Worm (Caenorhabditis elegans): ENCODE measurements around the gene ztf-30.

DNA sequence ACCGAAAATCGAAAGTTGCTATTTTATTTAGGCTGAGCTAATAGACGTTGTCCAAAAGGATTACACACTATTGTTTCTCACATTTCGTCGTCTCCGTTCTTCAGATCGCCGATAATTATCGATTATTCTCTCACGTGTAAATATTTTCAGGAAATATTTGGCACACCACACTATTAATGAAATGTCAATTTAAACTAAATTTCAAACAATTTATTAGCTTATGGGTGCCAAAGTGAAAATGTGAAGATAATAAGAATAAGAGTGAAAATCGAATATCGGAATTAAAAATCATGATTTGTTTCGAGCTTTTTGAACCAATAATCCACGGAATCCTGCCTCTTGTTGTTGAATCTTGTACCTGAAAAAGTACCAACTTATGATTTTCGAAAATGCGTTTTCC, 18.9 kb upstream of the ztf-30 start, which contains the start of gene C06E1.11:
- TF ChIP-seq med-1 (GFP tag; optimal IDR thresholded peaks at IDR 0.05; ENCODE audit: insufficient read depth) (no peak), ztf-29 (GFP tag; IDR thresholded peaks at IDR 0.05) (no peak), ztf-23 (GFP tag; IDR thresholded peaks at IDR 0.05) (no peak), cog-1 (tag; optimal IDR thresholded peaks at IDR 0.05) (no peak), flt-1 (GFP tag; IDR thresholded peaks at IDR 0.05) (no peak), T22C8.4 (GFP tag; IDR thresholded peaks at IDR 0.05) (no peak), ref-1 (GFP tag; conservative IDR thresholded peaks at IDR 0.05) (no peak), tab-1 (GFP tag; IDR thresholded peaks at IDR 0.05) (no peak)
